Fruit fly (Drosophila melanogaster): Measurements from ENCODE around the gene Cog4.

Cog4 gene

dm6 chr2L:10468388-10468787, 20.0 kb downstream of the Cog4 start:
- peak; percentile 54 for TF ChIP-seq HLH106 (tag; optimal IDR thresholded peaks at IDR 0.05)
- no peak for TF ChIP-seq dl (GFP tag; optimal IDR thresholded peaks at IDR 0.05; ENCODE audit: insufficient read depth in 1 of 2, partially characterized antibody in 2 of 2)
- peak in 1 of 2 experiments; percentile 45 for TF ChIP-seq foxo (GFP tag; optimal IDR thresholded peaks at IDR 0.05)
- no peak for TF ChIP-seq br (GFP tag; optimal IDR thresholded peaks at IDR 0.05)
- no peak for TF ChIP-seq ey (GFP tag; optimal IDR thresholded peaks at IDR 0.05)
- no peak for TF ChIP-seq sage (GFP tag; optimal IDR thresholded peaks at IDR 0.05)
- no peak for TF ChIP-seq Mio (GFP tag; optimal IDR thresholded peaks at IDR 0.05)
- peak; percentile 22 for TF ChIP-seq sv (GFP tag; optimal IDR thresholded peaks at IDR 0.05)
- no peak for TF ChIP-seq Dfd (GFP tag; optimal IDR thresholded peaks at IDR 0.05)
- peak; percentile 24 for TF ChIP-seq dmrt93B (GFP tag; optimal IDR thresholded peaks at IDR 0.05)
- no peak for TF ChIP-seq Hr78 (GFP tag; optimal IDR thresholded peaks at IDR 0.05)
- TF ChIP-seq Myc (optimal IDR thresholded peaks at IDR 0.05): no peak
- TF ChIP-seq Vsx2 (GFP tag; optimal IDR thresholded peaks at IDR 0.05; ENCODE audit: partially characterized antibody): no peak
- TF ChIP-seq h (GFP tag; optimal IDR thresholded peaks at IDR 0.05): peak; percentile 55
- no peak for TF ChIP-seq woc (GFP tag; optimal IDR thresholded peaks at IDR 0.05)
- TF ChIP-seq fru (GFP tag; optimal IDR thresholded peaks at IDR 0.05): peak; percentile 2
- no peak for TF ChIP-seq psq (GFP tag; optimal IDR thresholded peaks at IDR 0.05)
- TF ChIP-seq pan (optimal IDR thresholded peaks at IDR 0.05): no peak
- TF ChIP-seq Hr83 (GFP tag; optimal IDR thresholded peaks at IDR 0.05; ENCODE audit: poor library complexity, severe bottlenecking): no peak
- peak; percentile 36 for TF ChIP-seq rgr (GFP tag; optimal IDR thresholded peaks at IDR 0.05)
- TF ChIP-seq N (GFP tag; optimal IDR thresholded peaks at IDR 0.05): no peak

DNA sequence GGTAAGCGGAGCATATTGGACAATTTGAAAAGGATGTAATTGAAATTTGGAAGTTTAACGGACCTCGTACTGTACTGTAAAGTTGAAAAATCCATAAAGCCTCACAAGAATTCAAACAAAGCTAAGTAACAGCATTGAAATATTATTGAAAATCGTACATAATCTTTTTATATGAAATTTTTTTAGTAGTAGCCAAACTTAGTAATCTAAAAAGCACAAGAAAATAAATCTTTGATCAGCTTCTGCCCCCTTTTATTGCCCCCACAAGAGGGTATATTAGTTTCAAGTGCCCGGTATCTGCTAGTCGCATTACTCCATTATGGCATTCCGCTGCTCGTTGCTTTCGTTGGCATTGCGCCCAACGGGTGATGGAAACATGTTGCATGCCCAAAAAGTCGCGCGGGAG, 21.6 kb downstream of the Cog4 start:
- no peak for TF ChIP-seq lola (GFP tag; optimal IDR thresholded peaks at IDR 0.05)
- TF ChIP-seq sv (GFP tag; optimal IDR thresholded peaks at IDR 0.05): peak; percentile 2

- no peak for TF ChIP-seq br (GFP tag; optimal IDR thresholded peaks at IDR 0.05)
- TF ChIP-seq dsf (GFP tag; optimal IDR thresholded peaks at IDR 0.05; ENCODE audit: borderline replicate concordance): no peak
- no peak for TF ChIP-seq GATAd (GFP tag; optimal IDR thresholded peaks at IDR 0.05)
- no peak for TF ChIP-seq tai (GFP tag; optimal IDR thresholded peaks at IDR 0.05)
- TF ChIP-seq Mio (GFP tag; optimal IDR thresholded peaks at IDR 0.05): no peak
- no peak for TF ChIP-seq rgr (GFP tag; optimal IDR thresholded peaks at IDR 0.05)
- TF ChIP-seq Abd-B (GFP tag; optimal IDR thresholded peaks at IDR 0.05): no peak
- TF ChIP-seq Hr78 (GFP tag; optimal IDR thresholded peaks at IDR 0.05): no peak
- TF ChIP-seq Hr83 (GFP tag; optimal IDR thresholded peaks at IDR 0.05; ENCODE audit: poor library complexity, severe bottlenecking): no peak
- no peak for TF ChIP-seq jim (GFP tag; optimal IDR thresholded peaks at IDR 0.05)
- TF ChIP-seq dl (GFP tag; optimal IDR thresholded peaks at IDR 0.05; ENCODE audit: insufficient read depth in 1 of 2, partially characterized antibody in 2 of 2): no peak
- no peak for TF ChIP-seq h (GFP tag; optimal IDR thresholded peaks at IDR 0.05)
- no peak for TF ChIP-seq HLH106 (tag; optimal IDR thresholded peaks at IDR 0.05)
- TF ChIP-seq sv (GFP tag; optimal IDR thresholded peaks at IDR 0.05): no peak
- no peak for TF ChIP-seq fru (GFP tag; optimal IDR thresholded peaks at IDR 0.05)
- TF ChIP-seq lola (GFP tag; optimal IDR thresholded peaks at IDR 0.05): no peak
These were observed 29.4 kb downstream of the Cog4 start for dm6 chr2L:10458979-10459378.

DNA sequence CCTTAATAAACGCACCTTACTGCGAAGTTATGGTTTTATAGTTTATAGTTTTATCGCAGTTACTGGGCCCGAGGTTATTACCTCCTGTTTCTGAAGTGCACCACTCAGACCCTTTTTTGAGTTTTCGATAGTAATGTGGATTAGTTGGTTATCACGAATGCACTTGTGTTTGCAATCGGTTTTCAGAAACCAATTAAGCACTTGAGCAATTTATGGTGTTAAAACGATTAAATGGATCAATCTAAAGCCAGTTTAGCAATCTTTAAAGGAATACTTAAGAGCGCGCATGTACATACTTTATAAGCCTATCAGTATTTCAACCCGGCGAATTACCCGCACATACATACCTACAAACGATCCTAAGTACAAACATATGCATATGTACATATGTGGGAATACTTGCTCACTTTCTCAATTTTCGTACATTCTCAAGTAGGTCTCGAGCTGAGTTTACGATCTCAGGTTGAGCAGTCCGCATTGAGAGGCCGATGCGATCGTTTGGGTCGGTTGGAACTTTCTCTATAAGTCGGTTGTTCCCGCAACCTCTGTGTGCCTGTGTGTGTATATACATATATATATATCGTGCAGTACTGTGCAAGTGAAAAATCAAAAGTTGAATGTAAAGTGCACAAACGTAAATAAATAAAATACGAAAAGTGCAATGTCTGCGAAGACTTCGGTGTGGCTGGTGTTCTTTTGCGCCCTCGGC, 31.1 kb downstream of the Cog4 start, which contains the start of the genes LManI and LManII:
Gene LManI, minus strand, starts transcription at position 51 of the 709 bp plus-strand sequence.
Gene LManII, plus strand, starts transcription at position 468 of the 709 bp plus-strand sequence.
- TF ChIP-seq Dif (GFP tag; optimal IDR thresholded peaks at IDR 0.05; ENCODE audit: partially characterized antibody) (peak; percentile 60), GATAd (GFP tag; optimal IDR thresholded peaks at IDR 0.05) (no peak), fru (GFP tag; optimal IDR thresholded peaks at IDR 0.05) (no peak), h (GFP tag; optimal IDR thresholded peaks at IDR 0.05) (no peak), Sp1 (GFP tag; optimal IDR thresholded peaks at IDR 0.05) (no peak)

DNA sequence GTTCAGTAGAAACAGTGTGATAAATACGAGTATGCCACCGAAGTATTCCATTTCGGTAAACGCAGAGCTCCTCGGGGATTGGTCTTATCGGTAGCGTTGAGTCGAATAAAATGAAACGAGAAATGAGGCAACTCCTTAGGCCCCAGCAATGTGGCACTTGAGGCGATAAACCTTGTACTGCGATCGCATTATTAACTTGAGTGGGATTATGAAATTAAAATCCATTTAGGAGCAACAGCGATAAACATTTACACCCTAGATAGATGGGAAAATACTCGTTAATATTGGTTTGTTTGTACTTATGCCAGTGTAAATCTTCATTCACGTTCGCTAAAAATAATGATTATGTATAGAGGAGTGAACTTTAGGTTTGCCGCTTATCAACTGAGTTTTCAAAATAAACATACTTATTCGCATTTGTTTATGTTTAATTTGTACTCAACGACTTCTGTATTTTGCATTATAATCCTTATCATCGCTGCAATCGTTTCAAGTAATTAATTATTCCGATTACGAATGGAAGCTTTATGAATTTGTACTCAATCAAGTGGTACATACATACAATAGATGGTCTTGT, 32.4 kb downstream of the Cog4 start:
- no peak for TF ChIP-seq dmrt93B (GFP tag; optimal IDR thresholded peaks at IDR 0.05)
- TF ChIP-seq fru (GFP tag; optimal IDR thresholded peaks at IDR 0.05): no peak
- no peak for TF ChIP-seq Dif (GFP tag; optimal IDR thresholded peaks at IDR 0.05; ENCODE audit: partially characterized antibody)
- TF ChIP-seq Abd-B (GFP tag; optimal IDR thresholded peaks at IDR 0.05): no peak
- no peak for TF ChIP-seq OdsH (GFP tag; optimal IDR thresholded peaks at IDR 0.05)
- no peak for TF ChIP-seq Rel (GFP tag; optimal IDR thresholded peaks at IDR 0.05)
- no peak for TF ChIP-seq Rel (tag; optimal IDR thresholded peaks at IDR 0.05)
- no peak for TF ChIP-seq psq (GFP tag; optimal IDR thresholded peaks at IDR 0.05)
- no peak for TF ChIP-seq Dfd (GFP tag; optimal IDR thresholded peaks at IDR 0.05)
- TF ChIP-seq Hr83 (GFP tag; optimal IDR thresholded peaks at IDR 0.05; ENCODE audit: poor library complexity, severe bottlenecking): no peak
- TF ChIP-seq pan (optimal IDR thresholded peaks at IDR 0.05): no peak
- no peak for TF ChIP-seq rgr (GFP tag; optimal IDR thresholded peaks at IDR 0.05)
- no peak for TF ChIP-seq brk (GFP tag; optimal IDR thresholded peaks at IDR 0.05)
- TF ChIP-seq GATAd (GFP tag; optimal IDR thresholded peaks at IDR 0.05): no peak
- no peak for TF ChIP-seq sage (GFP tag; optimal IDR thresholded peaks at IDR 0.05)
- no peak for TF ChIP-seq Jra (GFP tag; optimal IDR thresholded peaks at IDR 0.05)
- TF ChIP-seq usp (GFP tag; optimal IDR thresholded peaks at IDR 0.05): no peak
- TF ChIP-seq CG9705 (GFP tag; optimal IDR thresholded peaks at IDR 0.05): no peak
- no peak for TF ChIP-seq Mio (GFP tag; optimal IDR thresholded peaks at IDR 0.05)
- TF ChIP-seq ey (GFP tag; optimal IDR thresholded peaks at IDR 0.05): no peak
- TF ChIP-seq Myc (optimal IDR thresholded peaks at IDR 0.05): no peak
